In genomic region chr3L:3423006-3423405, dm6 we compare ENCODE assay signal across 5 fruit fly cellular contexts.
A peak's percentile ranks its signal among the peaks of the same experiment; 100 is the strongest.
TF ChIP-seq lines count a peak whose summit lies in the region.

No protein-coding gene starts in this region.

- no peak for TF ChIP-seq CTCF in whole organism, embryonic (GFP tag; optimal IDR thresholded peaks at IDR 0.05; lab: Kevin White, UChicago)

TF ChIP-seq in whole organism, adult, 20 proteins besides CTCF, POLR2A, EP300 and RAD21:
- TF ChIP-seq CG5204 (GFP tag; optimal IDR thresholded peaks at IDR 0.05; lab: Kevin White, UChicago) (no peak), tj (GFP tag; optimal IDR thresholded peaks at IDR 0.05; lab: Kevin White, UChicago) (peak; percentile 8)

TF ChIP-seq in whole organism, embryonic, 481 proteins besides CTCF, POLR2A, EP300 and RAD21:
- no peak for TF ChIP-seq CG9797 (GFP tag; optimal IDR thresholded peaks at IDR 0.05; lab: Kevin White, UChicago)
- peak; percentile 5 for TF ChIP-seq twi (tag; optimal IDR thresholded peaks at IDR 0.05; lab: Kevin White, UChicago)
- TF ChIP-seq pzg (GFP tag; optimal IDR thresholded peaks at IDR 0.05; lab: Kevin White, UChicago), result no peak
- no peak for TF ChIP-seq ase (GFP tag; IDR thresholded peaks at IDR 0.05; lab: Robert Waterston, UW)
- TF ChIP-seq H15 (GFP tag; IDR thresholded peaks at IDR 0.05; lab: Robert Waterston, UW), result no peak
- no peak for TF ChIP-seq unc-4 (GFP tag; IDR thresholded peaks at IDR 0.05; lab: Robert Waterston, UW; ENCODE audit: partially characterized antibody)
- TF ChIP-seq CG10366 (GFP tag; IDR thresholded peaks at IDR 0.05; lab: Robert Waterston, UW), result no peak
- peak; percentile 9 for TF ChIP-seq lbe (GFP tag; optimal IDR thresholded peaks at IDR 0.05; lab: Kevin White, UChicago)
- TF ChIP-seq caup (GFP tag; optimal IDR thresholded peaks at IDR 0.05; lab: Kevin White, UChicago; ENCODE audit: severe bottlenecking), result no peak
- no peak for TF ChIP-seq luna (GFP tag; optimal IDR thresholded peaks at IDR 0.05; lab: Kevin White, UChicago)
- TF ChIP-seq schlank (tag; optimal IDR thresholded peaks at IDR 0.05; lab: Kevin White, UChicago), result no peak
- no peak for TF ChIP-seq Hr39 (optimal IDR thresholded peaks at IDR 0.05; lab: Kevin White, UChicago)
- no peak for TF ChIP-seq emc (GFP tag; optimal IDR thresholded peaks at IDR 0.05; lab: Kevin White, UChicago)
- TF ChIP-seq Ptx1 (GFP tag; IDR thresholded peaks at IDR 0.05; lab: Robert Waterston, UW), result no peak
- no peak for TF ChIP-seq CG31388 (GFP tag; optimal IDR thresholded peaks at IDR 0.05; lab: Kevin White, UChicago)
- TF ChIP-seq nerfin-1 (tag; optimal IDR thresholded peaks at IDR 0.05; lab: Kevin White, UChicago), result no peak

TF ChIP-seq in whole organism, prepupa, 60 proteins besides CTCF, POLR2A, EP300 and RAD21 (continues in another document):
- TF ChIP-seq CG1621 (tag; optimal IDR thresholded peaks at IDR 0.05; lab: Kevin White, UChicago) (no peak), CG8632 (GFP tag; optimal IDR thresholded peaks at IDR 0.05; lab: Kevin White, UChicago) (no peak), cyc (GFP tag; optimal IDR thresholded peaks at IDR 0.05; lab: Kevin White, UChicago) (peak; percentile 40), CG10631 (GFP tag; optimal IDR thresholded peaks at IDR 0.05; lab: Kevin White, UChicago) (no peak), Hr39 (GFP tag; optimal IDR thresholded peaks at IDR 0.05; lab: Kevin White, UChicago) (peak; percentile 43), CG31627 (GFP tag; optimal IDR thresholded peaks at IDR 0.05; lab: Kevin White, UChicago) (peak; percentile 51), achi (GFP tag; optimal IDR thresholded peaks at IDR 0.05; lab: Kevin White, UChicago) (no peak), Hr4 (GFP tag; optimal IDR thresholded peaks at IDR 0.05; lab: Kevin White, UChicago) (no peak), dac (GFP tag; optimal IDR thresholded peaks at IDR 0.05; lab: Kevin White, UChicago) (no peak), Eip93F (GFP tag; optimal IDR thresholded peaks at IDR 0.05; lab: Kevin White, UChicago) (no peak), Met (GFP tag; optimal IDR thresholded peaks at IDR 0.05; lab: Kevin White, UChicago) (peak; percentile 68), dsx (GFP tag; optimal IDR thresholded peaks at IDR 0.05; lab: Kevin White, UChicago; ENCODE audit: poor library complexity, severe bottlenecking) (no peak), acj6 (GFP tag; optimal IDR thresholded peaks at IDR 0.05; lab: Kevin White, UChicago) (no peak), ss (GFP tag; optimal IDR thresholded peaks at IDR 0.05; lab: Kevin White, UChicago) (no peak), CG32006 (GFP tag; optimal IDR thresholded peaks at IDR 0.05; lab: Kevin White, UChicago) (no peak), CG11902 (GFP tag; optimal IDR thresholded peaks at IDR 0.05; lab: Kevin White, UChicago) (no peak), Gug (GFP tag; IDR thresholded peaks at IDR 0.05; lab: Robert Waterston, UW) (no peak), CG16779 (tag; optimal IDR thresholded peaks at IDR 0.05; lab: Kevin White, UChicago) (no peak), CG9139 (GFP tag; optimal IDR thresholded peaks at IDR 0.05; lab: Kevin White, UChicago) (no peak), CG3032 (tag; optimal IDR thresholded peaks at IDR 0.05; lab: Kevin White, UChicago) (no peak), CG4318 (GFP tag; optimal IDR thresholded peaks at IDR 0.05; lab: Kevin White, UChicago) (no peak), Blimp-1 (GFP tag; optimal IDR thresholded peaks at IDR 0.05; lab: Kevin White, UChicago) (no peak), net (GFP tag; optimal IDR thresholded peaks at IDR 0.05; lab: Kevin White, UChicago) (no peak), Eip78C (GFP tag; lab: Kevin White, UChicago) (peak; percentile 58), CG8319 (GFP tag; optimal IDR thresholded peaks at IDR 0.05; lab: Kevin White, UChicago) (no peak), Eip75B (GFP tag; optimal IDR thresholded peaks at IDR 0.05; lab: Kevin White, UChicago) (no peak), Hr38 (GFP tag; optimal IDR thresholded peaks at IDR 0.05; lab: Kevin White, UChicago) (no peak)

TF ChIP-seq in whole organism, pupa, 21 proteins besides CTCF, POLR2A, EP300 and RAD21:
- TF ChIP-seq Snoo (tag; optimal IDR thresholded peaks at IDR 0.05; lab: Kevin White, UChicago) (peak; percentile 33), CG17806 (tag; optimal IDR thresholded peaks at IDR 0.05; lab: Kevin White, UChicago) (no peak)
TF ChIP-seq in whole organism, pupa: peak in this region for 1.

TF ChIP-seq in whole organism, wandering third instar larva, 38 proteins besides CTCF, POLR2A, EP300 and RAD21:
- TF ChIP-seq h (GFP tag; optimal IDR thresholded peaks at IDR 0.05; lab: Kevin White, UChicago), result peak; percentile 65
- TF ChIP-seq rgr (GFP tag; optimal IDR thresholded peaks at IDR 0.05; lab: Kevin White, UChicago), result peak; percentile 55
- no peak for TF ChIP-seq Hr83 (GFP tag; optimal IDR thresholded peaks at IDR 0.05; lab: Kevin White, UChicago; ENCODE audit: poor library complexity, severe bottlenecking)
- TF ChIP-seq OdsH (GFP tag; optimal IDR thresholded peaks at IDR 0.05; lab: Kevin White, UChicago), result peak; percentile 69
- peak; percentile 72 for TF ChIP-seq br (GFP tag; optimal IDR thresholded peaks at IDR 0.05; lab: Kevin White, UChicago)
- no peak for TF ChIP-seq GATAd (GFP tag; optimal IDR thresholded peaks at IDR 0.05; lab: Kevin White, UChicago)
- TF ChIP-seq brk (GFP tag; optimal IDR thresholded peaks at IDR 0.05; lab: Kevin White, UChicago), result peak; percentile 33
- TF ChIP-seq HLH106 (tag; optimal IDR thresholded peaks at IDR 0.05; lab: Kevin White, UChicago), result peak; percentile 72
- peak; percentile 16 for TF ChIP-seq ey (GFP tag; optimal IDR thresholded peaks at IDR 0.05; lab: Kevin White, UChicago)
- peak; percentile 37 for TF ChIP-seq dmrt93B (GFP tag; optimal IDR thresholded peaks at IDR 0.05; lab: Kevin White, UChicago)
- peak in 1 of 2 experiments; percentile 69 for TF ChIP-seq foxo (GFP tag; optimal IDR thresholded peaks at IDR 0.05; lab: Kevin White, UChicago)
- TF ChIP-seq Rel (GFP tag; optimal IDR thresholded peaks at IDR 0.05; lab: Kevin White, UChicago), result no peak
- TF ChIP-seq Rel (tag; optimal IDR thresholded peaks at IDR 0.05; lab: Kevin White, UChicago), result no peak
- peak; percentile 73 for TF ChIP-seq Sp1 (GFP tag; optimal IDR thresholded peaks at IDR 0.05; lab: Kevin White, UChicago)
- peak; percentile 18 for TF ChIP-seq Jra (GFP tag; optimal IDR thresholded peaks at IDR 0.05; lab: Kevin White, UChicago)
- peak; percentile 61 for TF ChIP-seq fru (GFP tag; optimal IDR thresholded peaks at IDR 0.05; lab: Kevin White, UChicago)
- peak; percentile 56 for TF ChIP-seq woc (GFP tag; optimal IDR thresholded peaks at IDR 0.05; lab: Kevin White, UChicago)
- no peak for TF ChIP-seq Dif (GFP tag; optimal IDR thresholded peaks at IDR 0.05; lab: Kevin White, UChicago; ENCODE audit: partially characterized antibody)
- peak; percentile 26 for TF ChIP-seq psq (GFP tag; optimal IDR thresholded peaks at IDR 0.05; lab: Kevin White, UChicago)
